Worm (Caenorhabditis elegans) whole organism, L3 larva: Measurements from ENCODE around the gene lido-5.

ENCODE experiments used
- aly-2 ChIP-seq: fragments of 150-350 bp; optimal IDR thresholded peaks from 2 replicates; lab custom pipeline; 2014; ENCODE audit warnings: missing biosample characterization, missing genetic modification characterization
- ama-1 ChIP-seq: fragments of 150-350 bp; optimal IDR thresholded peaks from 2 replicates; lab custom pipeline; 2018
- ceh-28 ChIP-seq: fragments of 150-350 bp; optimal IDR thresholded peaks from 2 replicates; lab custom pipeline; 2014; ENCODE audit warnings: missing biosample characterization, missing genetic modification reagents, missing genetic modification characterization
- ceh-82 ChIP-seq: fragments of 150-350 bp; optimal IDR thresholded peaks from 2 replicates; lab custom pipeline; 2014; ENCODE audit warnings: missing biosample characterization, missing genetic modification characterization
- ceh-9 ChIP-seq: sonication (generic microtip); optimal IDR thresholded peaks from 2 replicates; lab custom pipeline; 2018; ENCODE audit warnings: missing biosample characterization, missing genetic modification characterization
- egl-27 ChIP-seq: sonication (generic microtip); optimal IDR thresholded peaks from 4 replicates; lab custom pipeline; 2017; ENCODE audit warnings: missing biosample characterization, missing genetic modification reagents, missing genetic modification characterization
- egl-5 ChIP-seq: fragments of 150-350 bp; optimal IDR thresholded peaks from 2 replicates; lab custom pipeline; 2017; ENCODE audit warnings: missing biosample characterization, missing genetic modification reagents, missing genetic modification characterization, inconsistent platforms
- elt-1 ChIP-seq: fragments of 150-350 bp; optimal IDR thresholded peaks from 2 replicates; lab custom pipeline; 2014; ENCODE audit warnings: missing biosample characterization, missing genetic modification characterization
- elt-2 ChIP-seq: sonication (generic microtip); optimal IDR thresholded peaks from 2 replicates; lab custom pipeline; 2016; ENCODE audit warnings: missing genetic modification reagents, mild to moderate bottlenecking, missing genetic modification characterization, missing compliant biosample characterization
- fkh-10 ChIP-seq: sonication (generic microtip); optimal IDR thresholded peaks from 2 replicates; lab custom pipeline; 2017; ENCODE audit warnings: missing biosample characterization, missing genetic modification reagents, missing genetic modification characterization
- fos-1 ChIP-seq: fragments of 150-350 bp; optimal IDR thresholded peaks from 2 replicates; lab custom pipeline; 2014; ENCODE audit warnings: missing biosample characterization, missing genetic modification characterization
- hmg-11 ChIP-seq: sonication (generic microtip); optimal IDR thresholded peaks from 2 replicates; lab custom pipeline; 2016; ENCODE audit warnings: missing genetic modification characterization, missing compliant biosample characterization
- jun-1 ChIP-seq: fragments of 150-350 bp; optimal IDR thresholded peaks from 2 replicates; lab custom pipeline; 2014; ENCODE audit warnings: missing biosample characterization, missing genetic modification reagents, missing genetic modification characterization
- lin-39 ChIP-seq: fragments of 150-350 bp; optimal IDR thresholded peaks from 2 replicates; lab custom pipeline; 2018; ENCODE audit warnings: missing biosample characterization, missing genetic modification reagents, missing genetic modification characterization
- mdl-1 ChIP-seq: fragments of 150-350 bp; optimal IDR thresholded peaks from 2 replicates; lab custom pipeline; 2014; ENCODE audit warnings: missing biosample characterization, missing genetic modification characterization
- mml-1 ChIP-seq: fragments of 150-350 bp; sonication (generic microtip); optimal IDR thresholded peaks from 3 replicates; lab custom pipeline; 2014; ENCODE audit warnings: missing biosample characterization, missing genetic modification characterization
- nfya-1 ChIP-seq: sonication (generic microtip); optimal IDR thresholded peaks from 2 replicates; lab custom pipeline; 2017; ENCODE audit warnings: missing genetic modification characterization, mild to moderate bottlenecking, missing compliant biosample characterization, antibody characterized with exemption, moderate library complexity; ENCODE audit not compliant: insufficient read depth
- nhr-11 ChIP-seq: fragments of 150-350 bp; optimal IDR thresholded peaks from 2 replicates; lab custom pipeline; 2014; ENCODE audit warnings: missing biosample characterization, missing genetic modification characterization
- nhr-12 ChIP-seq: fragments of 150-350 bp; optimal IDR thresholded peaks from 2 replicates; lab custom pipeline; 2014; ENCODE audit warnings: missing biosample characterization, missing genetic modification characterization
- nhr-25 ChIP-seq: sonication (generic microtip); optimal IDR thresholded peaks from 2 replicates; lab custom pipeline; 2017; ENCODE audit warnings: missing biosample characterization, missing genetic modification characterization
- nhr-28 ChIP-seq: fragments of 150-350 bp; optimal IDR thresholded peaks from 2 replicates; lab custom pipeline; 2014; ENCODE audit warnings: missing biosample characterization, missing genetic modification characterization
- nhr-67 ChIP-seq: fragments of 150-350 bp; optimal IDR thresholded peaks from 2 replicates; lab custom pipeline; 2014; ENCODE audit warnings: missing biosample characterization, missing genetic modification characterization
- nhr-76 ChIP-seq: fragments of 150-350 bp; sonication (generic microtip); optimal IDR thresholded peaks from 5 replicates; lab custom pipeline; 2014; ENCODE audit warnings: missing biosample characterization, missing genetic modification characterization
- nhr-77 ChIP-seq: fragments of 150-350 bp; optimal IDR thresholded peaks from 2 replicates; lab custom pipeline; 2014; ENCODE audit warnings: missing biosample characterization, missing genetic modification characterization
- pha-4 ChIP-seq: fragments of 150-350 bp; optimal IDR thresholded peaks from 2 replicates; lab custom pipeline; 2014; ENCODE audit warnings: missing biosample characterization, missing genetic modification reagents, missing genetic modification characterization
- pqm-1 ChIP-seq: fragments of 150-350 bp; optimal IDR thresholded peaks from 2 replicates; lab custom pipeline; 2017; ENCODE audit warnings: missing biosample characterization, missing genetic modification characterization, inconsistent platforms
- sea-2 ChIP-seq: fragments of 150-350 bp; sonication (generic microtip); optimal IDR thresholded peaks from 4 replicates; lab custom pipeline; 2014; ENCODE audit warnings: missing biosample characterization, missing genetic modification reagents, missing genetic modification characterization
- snpc-4 ChIP-seq: fragments of 150-350 bp; optimal IDR thresholded peaks from 2 replicates; lab custom pipeline; 2014; ENCODE audit warnings: missing biosample characterization, missing genetic modification characterization
- tbx-2 ChIP-seq: sonication (generic microtip); optimal IDR thresholded peaks from 2 replicates; lab custom pipeline; 2016; ENCODE audit warnings: mild to moderate bottlenecking, missing genetic modification characterization, missing compliant biosample characterization
- unc-39 ChIP-seq: sonication (generic microtip); optimal IDR thresholded peaks from 4 replicates; lab custom pipeline; 2017; ENCODE audit warnings: missing biosample characterization, missing genetic modification characterization
- ztf-11 ChIP-seq: fragments of 150-350 bp; optimal IDR thresholded peaks from 2 replicates; lab custom pipeline; 2014; ENCODE audit warnings: missing biosample characterization, missing genetic modification characterization
- ztf-4 ChIP-seq: fragments of 150-350 bp; optimal IDR thresholded peaks from 2 replicates; lab custom pipeline; 2014; ENCODE audit warnings: missing biosample characterization, missing genetic modification characterization

Gene lido-5

DNA sequence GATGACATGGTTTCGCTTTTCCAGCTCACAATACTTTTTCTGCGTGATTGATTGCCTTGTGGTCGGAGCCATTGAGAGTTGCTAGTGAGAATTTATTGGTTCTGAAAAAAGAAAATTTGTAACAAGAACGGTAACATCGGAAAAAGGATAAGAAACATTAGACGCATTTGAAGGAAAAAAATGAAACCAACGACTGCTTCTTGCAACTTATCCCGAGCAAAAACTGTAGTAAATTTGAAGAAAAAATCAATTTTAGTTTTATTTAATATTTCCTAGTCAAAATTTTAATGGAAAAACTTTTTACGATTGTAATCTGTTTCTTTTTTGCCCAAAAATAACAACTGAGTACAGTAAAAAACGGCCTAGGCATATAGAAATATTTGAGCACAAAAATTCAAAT lies 2.8 kb downstream of the lido-5 start, which contains the start of gene lido-4:
Gene lido-4, minus strand, starts transcription at position 101 of the 400 bp plus-strand sequence.
- TF ChIP-seq nhr-11 (tag; lab: Kevin White, UChicago) (no peak), nhr-76 (no peak), pqm-1 (no peak), ceh-82 (tag; lab: Kevin White, UChicago) (no peak), hmg-11 (tag; lab: Kevin White, UChicago) (no peak), ztf-4 (tag; lab: Kevin White, UChicago) (no peak)

DNA sequence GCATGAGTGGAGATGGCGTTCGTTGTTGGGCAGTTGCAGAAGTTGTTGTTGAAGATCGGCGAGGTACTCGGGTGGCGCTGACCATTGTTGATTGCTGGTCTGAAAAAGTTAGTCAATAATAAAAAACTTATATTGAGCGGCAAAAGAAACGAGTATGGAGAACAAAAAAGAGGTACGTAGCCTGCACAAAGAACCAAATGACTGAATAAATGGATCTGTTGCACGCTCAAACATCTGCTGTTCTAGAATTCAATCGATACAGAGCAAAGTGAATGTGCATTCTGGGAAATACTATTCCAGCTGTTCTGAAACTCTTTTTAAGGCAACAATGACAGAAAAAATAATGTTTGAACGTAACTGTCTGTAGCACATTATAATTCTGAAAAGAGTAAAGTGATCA lies 9.8 kb downstream of the lido-5 start, which contains the start of gene lido-2:
Gene lido-2, minus strand, starts transcription at position 101 of the 400 bp plus-strand sequence.
- TF ChIP-seq mml-1 (tag; lab: Kevin White, UChicago) (no peak), tbx-2 (tag; lab: Kevin White, UChicago) (no peak), nhr-28 (tag; lab: Kevin White, UChicago) (no peak), unc-39 (no peak), snpc-4 (tag; lab: Kevin White, UChicago) (no peak), nhr-76 (no peak), mdl-1 (no peak), fkh-10 (no peak)

DNA sequence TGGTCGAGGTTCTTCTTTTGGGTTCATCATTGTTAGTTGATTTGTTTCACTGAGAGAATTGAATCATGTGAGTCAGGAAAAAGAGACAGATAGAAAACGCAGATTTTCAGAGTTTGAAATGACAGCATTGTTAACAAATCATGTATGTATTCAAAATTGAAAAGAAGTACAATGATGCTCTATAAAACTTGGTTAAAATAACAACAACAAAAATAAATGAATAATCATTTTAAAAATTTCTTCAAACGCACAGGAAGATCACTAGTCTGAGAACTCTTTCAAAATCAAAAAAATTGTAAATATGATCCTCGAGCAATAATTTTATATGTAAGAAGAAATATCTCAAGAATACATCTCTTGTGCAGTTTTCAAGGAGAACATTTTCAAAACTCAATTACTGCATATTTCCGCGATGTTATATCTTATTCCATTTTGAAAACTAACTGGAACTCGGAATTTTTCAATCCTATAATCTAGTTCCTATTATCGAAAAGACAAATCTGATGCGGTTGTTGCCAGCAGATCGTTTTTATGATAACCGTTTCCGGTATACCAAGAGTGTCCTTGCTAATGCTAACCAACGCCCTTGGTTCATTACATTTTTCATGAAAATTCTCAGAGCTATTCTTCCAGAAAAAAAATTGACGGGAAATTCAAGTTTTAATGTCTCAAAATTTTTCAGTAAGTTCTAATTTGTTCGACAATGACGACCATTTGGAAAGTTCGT lies 13.8 kb downstream of the lido-5 start, which contains the start of gene lido-1:
Gene lido-1, minus strand, starts transcription at position 51 of the 727 bp plus-strand sequence.
- TF ChIP-seq elt-1 = peak; percentile 66
- TF ChIP-seq egl-5 (tag; lab: Kevin White, UChicago) = no peak
- no peak for TF ChIP-seq ama-1
- no peak for TF ChIP-seq aly-2 (tag; lab: Kevin White, UChicago)
- no peak for TF ChIP-seq nhr-25
- no peak for TF ChIP-seq fos-1
- no peak for TF ChIP-seq ceh-82 (tag; lab: Kevin White, UChicago)
- TF ChIP-seq, all 47 proteins: peak for 1

DNA sequence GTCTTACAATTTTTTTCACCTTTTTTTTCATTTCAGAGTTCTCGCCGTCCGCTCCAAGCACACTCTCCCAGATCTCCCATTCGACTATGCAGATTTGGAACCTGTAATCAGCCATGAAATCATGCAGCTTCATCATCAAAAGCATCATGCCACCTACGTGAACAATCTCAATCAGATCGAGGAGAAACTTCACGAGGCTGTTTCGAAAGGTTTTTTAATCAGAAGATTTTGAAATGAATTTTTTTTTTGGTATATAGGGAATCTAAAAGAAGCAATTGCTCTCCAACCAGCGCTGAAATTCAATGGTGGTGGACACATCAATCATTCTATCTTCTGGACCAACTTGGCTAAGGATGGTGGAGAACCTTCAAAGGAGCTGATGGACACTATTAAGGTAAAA lies 17.3 kb downstream of the lido-5 start, which contains the start of gene C08A9.3:
Gene C08A9.3, minus strand, starts transcription at position 101 of the 400 bp plus-strand sequence.
- TF ChIP-seq unc-39 = no peak
- no peak for TF ChIP-seq ztf-11
- no peak for TF ChIP-seq ceh-82 (tag; lab: Kevin White, UChicago)
- no peak for TF ChIP-seq nhr-67 (tag; lab: Kevin White, UChicago)
- TF ChIP-seq jun-1 (tag; lab: Kevin White, UChicago) = no peak
- no peak for TF ChIP-seq mml-1 (tag; lab: Kevin White, UChicago)
- no peak for TF ChIP-seq hmg-11 (tag; lab: Kevin White, UChicago)
- TF ChIP-seq sea-2 = no peak
- no peak for TF ChIP-seq ceh-9 (tag; lab: Kevin White, UChicago)

DNA sequence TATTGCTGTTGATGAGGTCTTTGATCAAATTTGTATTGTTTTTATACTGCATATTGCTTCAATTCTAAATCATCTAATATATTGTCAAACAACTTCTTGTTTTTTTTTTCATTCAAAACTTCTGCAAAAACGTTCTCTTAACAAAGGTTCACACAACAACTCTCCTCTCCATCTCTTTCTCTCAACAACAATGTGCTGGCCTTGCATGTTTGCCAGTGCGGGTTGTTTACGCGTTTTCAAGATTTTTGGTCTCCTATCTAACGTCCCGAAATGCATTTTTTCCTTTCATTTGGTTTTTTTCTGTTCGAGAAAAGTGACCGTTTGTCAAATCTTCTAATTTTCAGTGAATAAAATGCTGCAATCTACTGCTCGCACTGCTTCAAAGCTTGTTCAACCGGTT lies 18.0 kb downstream of the lido-5 start, which contains the start of gene sod-3:
Gene sod-3, plus strand, starts transcription at position 338 of the 400 bp plus-strand sequence.
- TF ChIP-seq pha-4 (tag; lab: Kevin White, UChicago) (peak; percentile 57), lin-39 (peak; percentile 15), nhr-12 (tag; lab: Kevin White, UChicago) (no peak), nfya-1 (no peak), mdl-1 (no peak), ceh-28 (tag; lab: Kevin White, UChicago) (no peak)

DNA sequence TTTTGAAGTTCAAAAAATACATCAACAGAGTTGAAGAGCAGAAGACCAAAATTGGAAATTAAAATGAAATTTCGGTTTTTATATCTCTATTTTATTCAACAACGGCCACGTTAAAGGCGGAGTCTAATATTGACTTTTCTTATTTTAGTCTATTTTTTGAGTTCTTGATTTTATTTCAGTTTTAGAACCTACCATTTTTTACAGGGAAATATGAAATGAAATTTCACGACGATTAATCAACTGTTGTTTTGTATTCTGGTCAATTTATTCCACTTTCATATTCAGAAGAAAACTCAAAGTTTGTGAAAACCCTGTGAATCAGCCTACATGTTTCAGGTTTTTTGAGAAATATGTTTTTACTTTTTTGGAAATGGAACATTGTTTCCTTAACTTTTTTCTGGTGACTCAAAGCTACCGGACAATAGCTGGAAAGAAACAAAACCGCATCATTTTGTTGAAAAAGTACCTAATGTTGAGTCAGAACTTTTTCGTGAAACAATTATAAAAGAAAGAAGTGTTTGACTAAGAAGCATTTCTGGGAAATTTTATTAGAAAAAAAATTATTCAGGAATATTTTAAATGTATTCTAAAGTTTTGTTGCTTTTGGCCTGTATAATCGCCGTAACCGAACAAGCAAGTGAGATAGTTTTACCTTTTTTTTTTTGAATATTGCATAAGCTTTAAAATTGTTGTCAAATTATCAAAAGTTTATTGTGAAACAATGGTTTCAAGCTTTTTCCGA lies 29.6 kb downstream of the lido-5 start, which contains the start of the genes irld-23 and C08A9.10:
Gene irld-23, minus strand, starts transcription at position 51 of the 742 bp plus-strand sequence.
Gene C08A9.10, plus strand, starts transcription at position 545 of the 742 bp plus-strand sequence.
- TF ChIP-seq jun-1 (tag; lab: Kevin White, UChicago) = no peak
- no peak for TF ChIP-seq aly-2 (tag; lab: Kevin White, UChicago)
- TF ChIP-seq ama-1 = no peak
- TF ChIP-seq elt-2 = no peak
- TF ChIP-seq ztf-4 (tag; lab: Kevin White, UChicago) = no peak
- TF ChIP-seq unc-39 = no peak
- TF ChIP-seq egl-5 (tag; lab: Kevin White, UChicago) = no peak
- TF ChIP-seq nhr-77 (tag; lab: Kevin White, UChicago) = no peak
- no peak for TF ChIP-seq egl-27 (tag; lab: Kevin White, UChicago)
